Fruit fly (Drosophila melanogaster) whole organism, embryonic: ENCODE data around the gene Ddc.
A peak's percentile ranks its signal among the peaks of the same experiment; 100 is the strongest.

ENCODE experiments used
- CG11560 ChIP-seq: fragments of 200-800 bp; sonication (Bioruptor generic); IDR thresholded peaks from 3 replicates; pipeline ENCODE4 v1.3.6; 2022; ENCODE audit warnings: missing biosample characterization, missing genetic modification characterization
- CG13424 ChIP-seq: fragments of 200-800 bp; sonication (Bioruptor generic); optimal IDR thresholded peaks from 2 replicates; lab custom pipeline; 2019; ENCODE audit warnings: missing biosample characterization, mild to moderate bottlenecking, missing genetic modification characterization, moderate library complexity
- CG15696 ChIP-seq: fragments of 200-800 bp; sonication (Bioruptor generic); optimal IDR thresholded peaks from 2 replicates; lab custom pipeline; 2019; ENCODE audit warnings: missing biosample characterization, mild to moderate bottlenecking, missing genetic modification characterization, moderate library complexity
- CG1603 ChIP-seq: fragments of 200-800 bp; sonication (Bioruptor generic); optimal IDR thresholded peaks from 2 replicates; lab custom pipeline; 2019; ENCODE audit warnings: missing biosample characterization, mild to moderate bottlenecking, missing genetic modification characterization, moderate library complexity
- CG17328 ChIP-seq: fragments of 200-800 bp; sonication (Bioruptor generic); IDR thresholded peaks from 2 replicates; pipeline ENCODE4 v1.3.6; 2022; ENCODE audit warnings: missing biosample characterization, missing genetic modification characterization
- CG4730 ChIP-seq: fragments of 200-800 bp; sonication (Bioruptor generic); IDR thresholded peaks from 2 replicates; pipeline ENCODE4 v1.3.6; 2022; ENCODE audit warnings: missing biosample characterization, missing genetic modification characterization
- CG7372 ChIP-seq: fragments of 200-800 bp; sonication (Bioruptor generic); IDR thresholded peaks from 2 replicates; pipeline ENCODE4 v1.3.6; 2022; ENCODE audit warnings: missing biosample characterization, missing genetic modification characterization
- CG8478 ChIP-seq: fragments of >200 bp; optimal IDR thresholded peaks from 2 replicates; lab custom pipeline; 2018
- CoRest ChIP-seq: fragments of 200-800 bp; sonication (Bioruptor generic); optimal IDR thresholded peaks from 3 replicates; lab custom pipeline; 2018; ENCODE audit warnings: missing biosample characterization, mild to moderate bottlenecking, missing genetic modification characterization, moderate library complexity
- Lim3 ChIP-seq: fragments of 200-800 bp; sonication (Bioruptor generic); IDR thresholded peaks from 2 replicates; pipeline ENCODE4 v1.3.6; 2022; ENCODE audit warnings: missing biosample characterization, missing genetic modification characterization
- kay ChIP-seq: fragments of 200-800 bp; sonication (Bioruptor generic); optimal IDR thresholded peaks from 2 replicates; lab custom pipeline; 2016; ENCODE audit warnings: missing biosample characterization, missing genetic modification characterization
- maf-S ChIP-seq: fragments of 200-800 bp; sonication (Bioruptor generic); optimal IDR thresholded peaks from 2 replicates; lab custom pipeline; 2016; ENCODE audit warnings: missing biosample characterization, missing genetic modification characterization
- sqz ChIP-seq: fragments of 200-800 bp; sonication (Bioruptor generic); optimal IDR thresholded peaks from 3 replicates; lab custom pipeline; 2018; ENCODE audit warnings: missing biosample characterization, mild to moderate bottlenecking, missing genetic modification characterization

DNA sequence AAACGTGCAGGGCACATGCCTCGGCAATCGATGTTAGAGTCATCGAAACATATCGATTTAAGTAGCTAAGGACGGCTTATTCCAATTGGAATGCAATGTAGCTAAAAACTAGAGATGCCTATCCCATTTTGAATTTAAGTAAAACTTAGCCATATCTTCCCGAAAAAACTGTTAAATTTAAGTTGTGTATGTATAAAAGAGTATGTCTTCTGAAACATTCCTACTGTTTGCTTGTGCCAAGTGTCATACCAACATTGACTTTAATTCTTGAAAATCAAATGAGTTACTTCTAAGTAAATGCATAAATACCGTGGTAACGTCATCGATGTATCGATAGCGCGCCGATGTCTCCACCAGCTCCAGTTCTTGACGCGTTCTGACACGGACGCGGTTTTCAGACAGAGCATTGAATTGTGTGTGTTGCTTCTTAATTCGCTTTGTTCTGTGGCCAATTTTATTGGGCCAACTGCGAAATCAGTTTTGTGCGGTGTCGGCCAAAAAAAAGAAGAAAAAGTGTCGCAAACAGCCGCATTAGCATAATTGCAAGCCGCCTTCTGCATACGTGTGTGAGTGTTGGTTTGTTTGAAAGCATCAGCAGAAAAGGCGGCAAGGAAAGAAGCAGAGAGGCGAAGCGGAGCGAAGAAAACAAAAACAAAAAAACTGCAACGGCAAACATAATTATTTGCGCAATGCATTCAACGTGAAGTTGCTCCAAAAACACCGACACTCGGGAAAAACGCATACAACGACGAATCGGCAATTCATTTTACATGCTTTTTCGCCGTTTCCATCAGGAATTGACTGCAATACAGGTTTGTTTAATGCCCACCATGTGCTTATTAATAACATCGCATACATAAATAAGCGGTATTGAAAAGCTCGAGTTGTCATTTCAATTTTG is 13.6 kb upstream of the Ddc start, which contains the start of gene brat:
- peak; percentile 56 for TF ChIP-seq CG15696
- peak; percentile 72; the same call in 2 of the 3 replicates for TF ChIP-seq CG11560 (tag; lab: Robert Waterston, UW)
- TF ChIP-seq CG7372 (GFP tag; lab: Robert Waterston, UW) = peak; percentile 41; the same call in 1 of the 2 replicates
- peak; percentile 57 for TF ChIP-seq CG1603
- peak; percentile 75 for TF ChIP-seq CoRest (tag; lab: Kevin White, UChicago)
- TF ChIP-seq CG8478 = no peak
- TF ChIP-seq CG4730 (GFP tag; lab: Robert Waterston, UW) = no peak
- peak; percentile 64 for TF ChIP-seq CG13424 (tag; lab: Kevin White, UChicago)
- TF ChIP-seq CG17328 (GFP tag; lab: Robert Waterston, UW) = 0 out of 2 replicates have a peak, but pooled peaks have one; percentile 44
- peak; percentile 69 for TF ChIP-seq maf-S
- TF ChIP-seq sqz (GFP tag; lab: Kevin White, UChicago) = peak; percentile 28
- TF ChIP-seq Lim3 (GFP tag; lab: Robert Waterston, UW) = no peak
- TF ChIP-seq kay (GFP tag; lab: Kevin White, UChicago) = no peak
